Worm (Caenorhabditis elegans) whole organism, late embryonic: ENCODE data around the gene C38C6.3.

ENCODE experiments used
- K02D7.2 ChIP-seq: sonication (generic microtip); optimal IDR thresholded peaks from 2 replicates; lab custom pipeline; 2017; ENCODE audit warnings: mild to moderate bottlenecking, missing genetic modification characterization, missing compliant biosample characterization
- ama-1 ChIP-seq: fragments of 150-350 bp; optimal IDR thresholded peaks from 2 replicates; lab custom pipeline; 2014
- ceh-2 ChIP-seq: sonication (generic microtip); optimal IDR thresholded peaks from 2 replicates; lab custom pipeline; 2016; ENCODE audit warnings: missing genotype, missing genetic modification characterization, missing compliant biosample characterization
- elt-2 ChIP-seq: sonication (generic microtip); optimal IDR thresholded peaks from 2 replicates; lab custom pipeline; 2016; ENCODE audit warnings: missing genetic modification reagents, missing genetic modification characterization, missing compliant biosample characterization
- eyg-1 ChIP-seq: sonication (generic microtip); optimal IDR thresholded peaks from 2 replicates; lab custom pipeline; 2016; ENCODE audit warnings: missing genotype, missing genetic modification characterization, missing compliant biosample characterization
- hlh-13 ChIP-seq: fragments of 200-800 bp; sonication (Bioruptor generic); optimal IDR thresholded peaks from 2 replicates; lab custom pipeline; 2018; ENCODE audit warnings: mild to moderate bottlenecking, missing genetic modification characterization, missing compliant biosample characterization
- hlh-6 ChIP-seq: sonication (generic microtip); optimal IDR thresholded peaks from 2 replicates; lab custom pipeline; 2016; ENCODE audit warnings: missing genotype, missing genetic modification characterization, missing compliant biosample characterization
- pag-3 ChIP-seq: sonication (generic microtip); optimal IDR thresholded peaks from 2 replicates; lab custom pipeline; 2016; ENCODE audit warnings: missing compliant biosample characterization, missing genetic modification characterization, borderline replicate concordance
- pax-1 ChIP-seq: fragments of 150-350 bp; optimal IDR thresholded peaks from 2 replicates; lab custom pipeline; 2014; ENCODE audit warnings: missing biosample characterization, missing genetic modification characterization
- pqm-1 ChIP-seq: sonication (generic microtip); optimal IDR thresholded peaks from 2 replicates; lab custom pipeline; 2016; ENCODE audit warnings: missing genetic modification characterization, missing compliant biosample characterization
- ref-2 ChIP-seq: sonication (generic microtip); optimal IDR thresholded peaks from 2 replicates; lab custom pipeline; 2016; ENCODE audit warnings: missing genetic modification characterization, missing compliant biosample characterization
- sox-2 ChIP-seq: fragments of 200-800 bp; sonication (Bioruptor generic); IDR thresholded peaks from 2 replicates; pipeline ENCODE4 v1.3.6; 2022; ENCODE audit warnings: missing genetic modification reagents, missing genetic modification characterization, missing compliant biosample characterization

DNA sequence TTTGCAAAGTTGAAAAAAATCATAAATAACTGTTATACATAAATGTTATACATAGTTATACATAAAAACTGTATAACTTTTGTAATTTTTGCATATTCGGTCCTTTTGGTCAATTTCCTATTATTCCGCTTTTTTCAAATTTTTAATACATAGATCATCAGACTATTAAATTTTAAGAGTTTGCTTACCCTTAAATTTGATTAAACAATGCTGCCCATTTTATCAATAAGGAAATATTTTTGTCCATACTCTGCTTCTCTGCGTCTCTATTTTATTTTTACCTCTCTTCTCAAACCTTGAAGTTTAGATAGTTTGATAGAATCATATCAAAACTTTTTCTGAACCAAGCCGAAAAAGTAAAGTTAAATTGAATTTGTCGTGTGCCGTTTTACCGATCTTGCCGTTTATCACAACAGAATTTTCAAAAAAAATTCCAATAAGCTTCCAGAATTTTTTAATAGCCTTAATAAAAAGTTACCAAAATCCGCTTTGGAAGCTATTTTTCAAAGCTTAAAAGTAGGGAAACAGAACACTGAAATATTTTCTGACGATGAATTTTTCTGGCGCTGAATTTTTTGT, 33.5 kb upstream of the C38C6.3 start:
- TF ChIP-seq hlh-13, result no peak
- TF ChIP-seq sox-2 (GFP tag; lab: Robert Waterston, UW), result no peak
- no peak for TF ChIP-seq pax-1 (tag; lab: Kevin White, UChicago)
- TF ChIP-seq elt-2, result no peak
- no peak for TF ChIP-seq hlh-6 (tag; lab: Kevin White, UChicago)
- TF ChIP-seq eyg-1 (tag; lab: Kevin White, UChicago), result no peak
- no peak for TF ChIP-seq pag-3
- TF ChIP-seq ceh-2 (tag; lab: Kevin White, UChicago), result no peak
- no peak for TF ChIP-seq K02D7.2 (tag; lab: Kevin White, UChicago)
- TF ChIP-seq ref-2 (tag; lab: Kevin White, UChicago), result no peak
- TF ChIP-seq ama-1 (lab: Kevin White, UChicago), result no peak
- no peak for TF ChIP-seq pqm-1 (tag; lab: Kevin White, UChicago)
